Fruit fly (Drosophila melanogaster) Kc167 (cell line): ENCODE measurements around the gene eIF1.

ENCODE experiments used
- Myc ChIP-seq: fragments of >200 bp; optimal IDR thresholded peaks from 2 replicates; lab custom pipeline; 2017; ENCODE audit warnings: missing external identifiers
- insv ChIP-seq: fragments of >200 bp; optimal IDR thresholded peaks from 3 replicates; lab custom pipeline; 2018; ENCODE audit warnings: missing external identifiers
- psq ChIP-seq: fragments of >200 bp; optimal IDR thresholded peaks from 2 replicates; lab custom pipeline; 2017; ENCODE audit warnings: missing external identifiers

DNA sequence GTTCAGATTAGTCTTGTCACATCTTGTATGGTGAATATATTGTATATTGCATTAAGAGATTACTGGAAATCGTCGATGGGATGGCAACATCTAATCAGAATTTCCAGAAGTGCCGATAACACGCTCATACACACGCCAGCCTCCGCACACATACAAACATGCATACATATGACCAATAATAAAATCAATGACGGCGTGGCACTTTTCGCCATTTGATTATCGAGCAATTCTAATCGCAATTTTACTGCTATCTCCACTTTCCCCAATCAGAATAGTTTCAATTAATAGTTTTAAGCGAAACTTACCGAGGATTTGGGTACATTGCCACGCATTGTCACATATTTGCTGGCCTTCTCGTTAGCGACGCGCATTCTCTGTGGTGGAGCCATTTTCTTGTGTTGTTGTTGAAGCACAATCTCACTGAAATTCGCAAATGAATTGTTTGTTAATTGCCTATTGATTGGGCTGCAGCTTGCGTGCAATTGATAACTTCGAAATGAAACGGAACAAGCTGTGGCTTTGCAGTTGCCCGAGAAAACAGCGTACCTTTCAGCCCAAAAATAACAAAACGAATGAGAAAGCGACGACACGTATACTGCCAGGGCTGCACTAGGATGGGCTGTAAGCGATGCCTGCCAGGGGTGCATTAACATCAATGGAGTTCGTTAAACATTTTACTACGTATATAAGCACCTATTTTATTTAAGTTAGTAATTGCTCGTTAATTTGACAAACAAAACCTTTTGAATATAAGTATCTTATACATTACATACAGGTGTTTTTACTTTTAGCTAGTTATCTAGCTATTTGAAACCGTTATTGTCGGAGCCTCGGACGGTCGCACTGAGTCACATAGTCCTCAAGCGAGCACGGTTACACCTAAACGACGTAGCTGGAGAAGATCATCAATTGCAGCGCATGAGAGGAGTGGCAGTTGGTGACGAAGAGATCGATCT lies 24.4 kb upstream of the eIF1 start, which contains the start of the genes CG32276 and gry:
- TF ChIP-seq psq (lab: Kevin White, UChicago) (no peak), Myc (lab: Kevin White, UChicago) (no peak), insv (no peak)
